Worm (Caenorhabditis elegans): ENCODE data around the gene R02F11.9.

- TF ChIP-seq aha-1 (tag; optimal IDR thresholded peaks at IDR 0.05) (no peak), nhr-12 (tag; optimal IDR thresholded peaks at IDR 0.05) (no peak), fos-1 (tag; optimal IDR thresholded peaks at IDR 0.05) (no peak), lsy-2 (tag; optimal IDR thresholded peaks at IDR 0.05) (no peak), unc-98 (GFP tag; IDR thresholded peaks at IDR 0.05) (no peak), ces-1 (GFP tag; optimal IDR thresholded peaks at IDR 0.05) (no peak), efl-1 (optimal IDR thresholded peaks at IDR 0.05) (no peak), efl-1 (GFP tag; optimal IDR thresholded peaks at IDR 0.05 in 1 of 2) (no peak), unc-130 (tag; optimal IDR thresholded peaks at IDR 0.05) (no peak), nhr-11 (tag; optimal IDR thresholded peaks at IDR 0.05) (no peak), snpc-4 (tag; optimal IDR thresholded peaks at IDR 0.05) (no peak)
These were observed 32.5 kb upstream of the R02F11.9 start for ce11 chrV:4754684-4755211.

Data from whole organism, L1 larva.